Worm (Caenorhabditis elegans) whole organism, L1 larva: ENCODE results near the gene decr-1.1.

Experiments
- C34B4.2 ChIP-seq: sonication (generic microtip); optimal IDR thresholded peaks from 2 replicates; lab custom pipeline; 2017; ENCODE audit warnings: mild to moderate bottlenecking, missing genetic modification characterization, missing compliant biosample characterization
- alr-1 ChIP-seq: fragments of 200-800 bp; sonication (Bioruptor generic); optimal IDR thresholded peaks from 2 replicates; lab custom pipeline; 2018; ENCODE audit warnings: borderline replicate concordance, mild to moderate bottlenecking, missing genetic modification characterization, missing compliant biosample characterization
- egl-27 ChIP-seq, 2 experiments: fragments of 150-350 bp in 1 of 2; sonication (generic microtip); optimal IDR thresholded peaks; 3 replicates each; lab custom pipeline; 2017 to 2018; ENCODE audit warnings: missing biosample characterization in 2 of 2, missing genetic modification characterization in 2 of 2, missing genetic modification reagents in 2 of 2
- elt-3 ChIP-seq, 6 experiments: fragments of 150-350 bp in 1 of 6; sonication (generic microtip); optimal IDR thresholded peaks; 2 replicates each; lab custom pipeline; 2017 to 2018; ENCODE audit warnings: missing biosample characterization in 6 of 6, missing genetic modification characterization in 6 of 6, inconsistent platforms in 1 of 6
- fkh-4 ChIP-seq: sonication (generic microtip); optimal IDR thresholded peaks from 2 replicates; lab custom pipeline; 2016; ENCODE audit warnings: missing compliant biosample characterization, missing genetic modification characterization, borderline replicate concordance
- mdl-1 ChIP-seq, 2 experiments: fragments of 150-350 bp; optimal IDR thresholded peaks; 2 replicates each; lab custom pipeline; 2014 to 2017; ENCODE audit warnings: missing biosample characterization in 2 of 2, missing genetic modification characterization in 2 of 2, inconsistent platforms in 1 of 2
- mep-1 ChIP-seq: fragments of 150-350 bp; optimal IDR thresholded peaks from 2 replicates; lab custom pipeline; 2014; ENCODE audit warnings: missing biosample characterization, missing genetic modification characterization
- nhr-11 ChIP-seq: fragments of 150-350 bp; optimal IDR thresholded peaks from 2 replicates; lab custom pipeline; 2014; ENCODE audit warnings: missing biosample characterization, missing genetic modification characterization
- snpc-4 ChIP-seq: fragments of 150-350 bp; optimal IDR thresholded peaks from 2 replicates; lab custom pipeline; 2014; ENCODE audit warnings: missing biosample characterization, missing genetic modification characterization
- swsn-7 ChIP-seq: sonication (generic microtip); optimal IDR thresholded peaks from 2 replicates; lab custom pipeline; 2016; ENCODE audit warnings: missing genetic modification characterization, missing compliant biosample characterization
- tbx-2 ChIP-seq: sonication (generic microtip); optimal IDR thresholded peaks from 2 replicates; lab custom pipeline; 2016; ENCODE audit warnings: missing genetic modification characterization, missing compliant biosample characterization
- unc-130 ChIP-seq: fragments of 150-350 bp; optimal IDR thresholded peaks from 2 replicates; lab custom pipeline; 2017; ENCODE audit warnings: missing biosample characterization, missing genetic modification characterization, inconsistent platforms
- unc-62 ChIP-seq: fragments of 150-350 bp; optimal IDR thresholded peaks from 2 replicates; lab custom pipeline; 2014; ENCODE audit warnings: missing biosample characterization, missing genetic modification reagents, missing genetic modification characterization
- ztf-4 ChIP-seq: fragments of 150-350 bp; optimal IDR thresholded peaks from 2 replicates; lab custom pipeline; 2014; ENCODE audit warnings: missing biosample characterization, missing genetic modification characterization

DNA sequence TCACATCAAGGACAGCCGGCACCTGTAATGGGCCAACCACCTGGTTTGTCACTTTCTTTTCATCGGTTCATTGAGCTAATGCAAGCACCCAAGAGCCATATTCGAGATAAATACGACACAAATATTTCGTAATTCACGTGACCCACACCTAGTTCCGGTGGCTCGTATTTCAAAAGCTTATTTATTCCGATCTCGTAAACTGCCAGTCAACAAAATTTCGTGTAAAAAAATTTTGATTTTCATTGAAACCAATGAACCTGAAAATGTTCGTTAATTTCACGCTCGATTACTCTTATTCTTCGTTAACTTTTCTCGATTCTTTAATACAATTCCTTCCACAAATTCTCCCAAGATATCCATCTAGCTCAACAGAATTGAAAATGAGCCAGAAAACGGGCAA lies 7.9 kb downstream of the decr-1.1 start:
- TF ChIP-seq swsn-7 (tag; lab: Kevin White, UChicago) (no peak), nhr-11 (tag; lab: Kevin White, UChicago) (no peak), snpc-4 (no peak), mep-1 (tag; lab: Kevin White, UChicago) (no peak), C34B4.2 (tag; lab: Kevin White, UChicago) (no peak), tbx-2 (tag; lab: Kevin White, UChicago) (no peak), fkh-4 (tag; lab: Kevin White, UChicago) (no peak), elt-3 (tag; optimal IDR thresholded peaks at IDR 0.05; lab: Kevin White, UChicago) (no peak), mdl-1 (tag; optimal IDR thresholded peaks at IDR 0.05; lab: Kevin White, UChicago) (no peak), unc-130 (tag; lab: Kevin White, UChicago) (no peak), ztf-4 (tag; lab: Kevin White, UChicago) (no peak), egl-27 (tag; optimal IDR thresholded peaks at IDR 0.05; lab: Kevin White, UChicago) (no peak), alr-1 (no peak), unc-62 (GFP tag; lab: Kevin White, UChicago) (no peak)
